Worm (Caenorhabditis elegans): ENCODE data around the gene reps-1.

DNA sequence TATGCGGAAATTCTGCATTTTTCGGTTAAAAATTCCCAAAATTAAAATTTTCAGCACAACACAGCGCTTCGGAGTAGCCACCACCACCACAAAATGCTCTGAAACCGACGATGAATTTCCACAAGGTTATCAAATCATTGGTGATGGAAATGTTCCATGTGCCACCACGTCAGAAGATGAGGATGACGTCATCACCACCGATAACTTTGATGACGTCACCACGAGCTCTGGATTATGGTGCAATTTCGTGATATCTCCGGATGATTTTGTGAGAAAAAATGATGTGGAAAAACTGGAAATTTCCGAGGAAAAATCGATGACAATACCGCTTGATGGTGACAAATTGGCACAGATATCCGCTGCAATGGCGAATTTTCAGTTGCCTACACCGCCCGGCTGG, 2.7 kb upstream of the reps-1 start:
- TF ChIP-seq W03F9.2 (tag; optimal IDR thresholded peaks at IDR 0.05) (no peak), him-1 (tag; optimal IDR thresholded peaks at IDR 0.05) (no peak)

Measured in whole organism, L4/young adult.